Worm (Caenorhabditis elegans): ENCODE measurements around the gene C56A3.8.

- TF ChIP-seq flt-1 (GFP tag; IDR thresholded peaks at IDR 0.05): no peak
- TF ChIP-seq T22C8.4 (GFP tag; IDR thresholded peaks at IDR 0.05): no peak
- TF ChIP-seq tab-1 (GFP tag; IDR thresholded peaks at IDR 0.05): no peak
- TF ChIP-seq med-1 (GFP tag; optimal IDR thresholded peaks at IDR 0.05; ENCODE audit: insufficient read depth): no peak
- TF ChIP-seq cog-1 (tag; optimal IDR thresholded peaks at IDR 0.05): no peak
- no peak for TF ChIP-seq ztf-29 (GFP tag; IDR thresholded peaks at IDR 0.05)
- TF ChIP-seq ztf-23 (GFP tag; IDR thresholded peaks at IDR 0.05): no peak
Measured at ce11 chrV:13608486-13608885, 48.4 kb downstream of the C56A3.8 start.

Measured in whole organism, midembryonic.